Fruit fly (Drosophila melanogaster) whole organism, embryonic: Measurements from ENCODE around the gene CG17264.

Experiments used
- Antp ChIP-seq: fragments of 200-800 bp; sonication (Bioruptor generic); optimal IDR thresholded peaks from 3 replicates; lab custom pipeline; 2016; ENCODE audit warnings: missing biosample characterization, missing genetic modification characterization
- Atf6 ChIP-seq: fragments of 200-800 bp; sonication (Bioruptor generic); IDR thresholded peaks from 2 replicates; pipeline ENCODE4 v1.3.6; 2022; ENCODE audit warnings: missing biosample characterization, missing genetic modification characterization
- C15 ChIP-seq: fragments of 200-800 bp; sonication (Bioruptor generic); IDR thresholded peaks from 3 replicates; pipeline ENCODE4 v1.3.6; 2022; ENCODE audit warnings: missing biosample characterization, missing genetic modification characterization
- CG10462 ChIP-seq: fragments of 200-800 bp; sonication (Bioruptor generic); optimal IDR thresholded peaks from 2 replicates; lab custom pipeline; 2016; ENCODE audit warnings: missing biosample characterization, missing genetic modification characterization
- CG11504 ChIP-seq: fragments of 200-800 bp; sonication (Bioruptor generic); optimal IDR thresholded peaks from 3 replicates; lab custom pipeline; 2019; ENCODE audit warnings: missing biosample characterization, mild to moderate bottlenecking, missing genetic modification characterization, moderate library complexity
- CG11695 ChIP-seq: fragments of 200-800 bp; sonication (Bioruptor generic); IDR thresholded peaks from 3 replicates; pipeline ENCODE4 v1.3.6; 2022; ENCODE audit warnings: missing biosample characterization, missing genetic modification characterization
- CG12769 ChIP-seq: fragments of 200-800 bp; sonication (Bioruptor generic); optimal IDR thresholded peaks from 2 replicates; lab custom pipeline; 2019; ENCODE audit warnings: missing biosample characterization, mild to moderate bottlenecking, missing genetic modification characterization, moderate library complexity
- CG13296 ChIP-seq: fragments of 200-800 bp; sonication (Bioruptor generic); optimal IDR thresholded peaks from 3 replicates; lab custom pipeline; 2018; ENCODE audit warnings: missing biosample characterization, mild to moderate bottlenecking, missing genetic modification characterization
- CG13624 ChIP-seq: fragments of 200-800 bp; sonication (Bioruptor generic); optimal IDR thresholded peaks from 2 replicates; lab custom pipeline; 2016; ENCODE audit warnings: missing biosample characterization, missing genetic modification characterization
- CG16813 ChIP-seq: fragments of 200-800 bp; sonication (Bioruptor generic); IDR thresholded peaks from 3 replicates; pipeline ENCODE4 v1.3.6; 2022; ENCODE audit warnings: missing biosample characterization, missing genetic modification characterization; ENCODE audit not compliant: partially characterized antibody
- CG17359 ChIP-seq: fragments of 200-800 bp; sonication (Bioruptor generic); optimal IDR thresholded peaks from 3 replicates; lab custom pipeline; 2018; ENCODE audit warnings: missing biosample characterization, mild to moderate bottlenecking, missing genetic modification characterization, moderate library complexity
- CG17361 ChIP-seq: fragments of 200-800 bp; sonication (Bioruptor generic); IDR thresholded peaks from 3 replicates; pipeline ENCODE4 v1.3.6; 2022; ENCODE audit warnings: missing biosample characterization, missing genetic modification characterization
- CG32532 ChIP-seq: fragments of 200-800 bp; sonication (Bioruptor generic); IDR thresholded peaks from 2 replicates; pipeline ENCODE4 v1.3.6; 2022; ENCODE audit warnings: missing biosample characterization, missing genetic modification characterization
- CG3726 ChIP-seq: fragments of 200-800 bp; sonication (Bioruptor generic); IDR thresholded peaks from 3 replicates; pipeline ENCODE4, ENCODE4 v1.3.6; 2022; ENCODE audit warnings: missing biosample characterization, missing genetic modification characterization
- CG4328 ChIP-seq: fragments of 200-800 bp; sonication (Bioruptor generic); optimal IDR thresholded peaks from 3 replicates; lab custom pipeline; 2017; ENCODE audit warnings: missing biosample characterization, missing genetic modification reagents, missing genetic modification characterization
- CG6689 ChIP-seq: fragments of 200-800 bp; sonication (Bioruptor generic); IDR thresholded peaks from 2 replicates; pipeline ENCODE4 v1.3.6; 2022; ENCODE audit warnings: missing biosample characterization, missing genetic modification characterization
- CG7928 ChIP-seq: fragments of 200-800 bp; sonication (Bioruptor generic); optimal IDR thresholded peaks from 2 replicates; lab custom pipeline; 2017; ENCODE audit warnings: missing biosample characterization, mild to moderate bottlenecking, missing genetic modification characterization
- CG9609 ChIP-seq: fragments of 200-800 bp; sonication (Bioruptor generic); optimal IDR thresholded peaks from 3 replicates; lab custom pipeline; 2016; ENCODE audit warnings: missing biosample characterization, missing genetic modification characterization
- CG9797 ChIP-seq: fragments of 200-800 bp; sonication (Bioruptor generic); optimal IDR thresholded peaks from 3 replicates; lab custom pipeline; 2018; ENCODE audit warnings: missing biosample characterization, mild to moderate bottlenecking, missing genetic modification characterization
- CG9876 ChIP-seq: fragments of 200-800 bp; sonication (Bioruptor generic); optimal IDR thresholded peaks from 2 replicates; lab custom pipeline; 2016; ENCODE audit warnings: missing biosample characterization, missing genetic modification characterization
- Camta ChIP-seq: fragments of 200-800 bp; sonication (Bioruptor generic); optimal IDR thresholded peaks from 2 replicates; lab custom pipeline; 2016; ENCODE audit warnings: missing biosample characterization, missing genetic modification characterization
- D19A ChIP-seq: fragments of 200-800 bp; optimal IDR thresholded peaks from 3 replicates; lab custom pipeline; 2019; ENCODE audit warnings: missing biosample characterization, mild to moderate bottlenecking, missing genetic modification characterization, moderate library complexity
- Dll ChIP-seq: fragments of 200-800 bp; sonication (Bioruptor generic); IDR thresholded peaks from 4 replicates; pipeline ENCODE4 v1.3.6; 2022; ENCODE audit warnings: missing biosample characterization, missing genetic modification characterization; ENCODE audit not compliant: partially characterized antibody
- Doc3 ChIP-seq: fragments of 200-800 bp; sonication (Bioruptor generic); IDR thresholded peaks from 3 replicates; pipeline ENCODE4 v1.3.6; 2022; ENCODE audit warnings: missing biosample characterization, missing genetic modification characterization; ENCODE audit not compliant: partially characterized antibody
- Dref ChIP-seq: fragments of 200-800 bp; sonication (Bioruptor generic); IDR thresholded peaks from 2 replicates; pipeline ENCODE4 v1.3.6; 2022; ENCODE audit warnings: missing biosample characterization, missing genetic modification characterization
- HLH4C ChIP-seq: fragments of 200-800 bp; sonication (Bioruptor generic); IDR thresholded peaks from 3 replicates; pipeline ENCODE4 v1.3.6; 2022; ENCODE audit warnings: missing biosample characterization, missing genetic modification characterization; ENCODE audit not compliant: partially characterized antibody
- HmgZ ChIP-seq: fragments of 200-800 bp; sonication (Bioruptor generic); optimal IDR thresholded peaks from 2 replicates; lab custom pipeline; 2018; ENCODE audit warnings: missing biosample characterization, mild to moderate bottlenecking, missing genetic modification characterization
- Hr39 ChIP-seq: fragments of >200 bp; optimal IDR thresholded peaks from 2 replicates; lab custom pipeline; 2017
- Hr78 ChIP-seq, 2 experiments: fragments of 200-800 bp in 1 of 2; fragments of >200 bp in 1 of 2; sonication (Bioruptor generic) in 1 of 2; optimal IDR thresholded peaks; 2 replicates each; lab custom pipeline; 2017 to 2019; ENCODE audit warnings: missing biosample characterization in 2 of 2, missing genetic modification characterization in 2 of 2, mild to moderate bottlenecking in 1 of 2, moderate library complexity in 1 of 2
- Med ChIP-seq: fragments of 200-800 bp; sonication (Bioruptor generic); peaks from one replicate; lab custom pipeline; 2016; ENCODE audit warnings: missing biosample characterization, missing genetic modification characterization, mild to moderate bottlenecking, inconsistent platforms, moderate library complexity
- Oli ChIP-seq: fragments of 200-800 bp; sonication (Bioruptor generic); optimal IDR thresholded peaks from 2 replicates; lab custom pipeline; 2018; ENCODE audit warnings: missing biosample characterization, mild to moderate bottlenecking, missing genetic modification characterization, moderate library complexity
- Ptx1 ChIP-seq: fragments of 200-800 bp; sonication (Bioruptor generic); IDR thresholded peaks from 2 replicates; pipeline ENCODE4 v1.3.6; 2022; ENCODE audit warnings: missing biosample characterization, missing genetic modification characterization
- Six4 ChIP-seq: fragments of 200-800 bp; sonication (Bioruptor generic); optimal IDR thresholded peaks from 2 replicates; lab custom pipeline; 2016; ENCODE audit warnings: missing biosample characterization, missing genetic modification characterization
- YL-1 ChIP-seq: fragments of 200-800 bp; sonication (Bioruptor generic); optimal IDR thresholded peaks from 3 replicates; lab custom pipeline; 2017; ENCODE audit warnings: missing biosample characterization, mild to moderate bottlenecking, missing genetic modification characterization
- ato ChIP-seq: fragments of 200-800 bp; sonication (Bioruptor generic); IDR thresholded peaks from 2 replicates; pipeline ENCODE4 v1.3.6; 2022; ENCODE audit warnings: missing biosample characterization, missing genetic modification characterization; ENCODE audit not compliant: partially characterized antibody
- bigmax ChIP-seq: fragments of 200-800 bp; sonication (Bioruptor generic); optimal IDR thresholded peaks from 2 replicates; lab custom pipeline; 2018; ENCODE audit warnings: missing biosample characterization, mild to moderate bottlenecking, missing genetic modification characterization
- ftz-f1 ChIP-seq: fragments of 200-800 bp; sonication (Bioruptor generic); optimal IDR thresholded peaks from 2 replicates; lab custom pipeline; 2016; ENCODE audit warnings: missing biosample characterization, missing genetic modification characterization
- gsb-n ChIP-seq: fragments of 200-800 bp; sonication (Bioruptor generic); optimal IDR thresholded peaks from 3 replicates; lab custom pipeline; 2018; ENCODE audit warnings: missing biosample characterization, mild to moderate bottlenecking, missing genetic modification characterization
- hbn ChIP-seq: fragments of 200-800 bp; sonication (Bioruptor generic); IDR thresholded peaks from 2 replicates; pipeline ENCODE4 v1.3.6; 2022; ENCODE audit warnings: missing biosample characterization, missing genetic modification characterization; ENCODE audit not compliant: partially characterized antibody
- lilli ChIP-seq: fragments of 200-800 bp; sonication (Bioruptor generic); optimal IDR thresholded peaks from 3 replicates; lab custom pipeline; 2016; ENCODE audit warnings: missing biosample characterization, missing genetic modification characterization
- nau ChIP-seq: fragments of 200-800 bp; sonication (Bioruptor generic); optimal IDR thresholded peaks from 3 replicates; lab custom pipeline; 2017; ENCODE audit warnings: missing biosample characterization, mild to moderate bottlenecking, missing genetic modification characterization, missing genetic modification reagents
- odd ChIP-seq: fragments of 200-800 bp; sonication (Bioruptor generic); optimal IDR thresholded peaks from 2 replicates; lab custom pipeline; 2017; ENCODE audit warnings: missing biosample characterization, mild to moderate bottlenecking, missing genetic modification characterization
- pum ChIP-seq: fragments of 200-800 bp; sonication (Bioruptor generic); optimal IDR thresholded peaks from 2 replicates; lab custom pipeline; 2016; ENCODE audit warnings: missing biosample characterization, missing genetic modification characterization
- repo ChIP-seq: fragments of 200-800 bp; sonication (Bioruptor generic); optimal IDR thresholded peaks from 2 replicates; lab custom pipeline; 2016; ENCODE audit warnings: missing biosample characterization, missing genetic modification characterization
- row ChIP-seq: fragments of 200-800 bp; sonication (Bioruptor generic); IDR thresholded peaks from 3 replicates; pipeline ENCODE4 v1.3.6; 2022; ENCODE audit warnings: missing biosample characterization, missing genetic modification characterization
- schlank ChIP-seq: fragments of 200-800 bp; sonication (Bioruptor generic); optimal IDR thresholded peaks from 2 replicates; lab custom pipeline; 2018; ENCODE audit warnings: missing biosample characterization, mild to moderate bottlenecking, missing genetic modification characterization
- slp2 ChIP-seq: fragments of 200-800 bp; sonication (Bioruptor generic); optimal IDR thresholded peaks from 2 replicates; lab custom pipeline; 2016; ENCODE audit warnings: missing biosample characterization, missing genetic modification characterization
- stwl ChIP-seq: fragments of 200-800 bp; sonication (Bioruptor generic); optimal IDR thresholded peaks from 3 replicates; lab custom pipeline; 2018; ENCODE audit warnings: missing biosample characterization, mild to moderate bottlenecking, missing genetic modification characterization, moderate library complexity
- tap ChIP-seq: fragments of 200-800 bp; optimal IDR thresholded peaks from 3 replicates; lab custom pipeline; 2019; ENCODE audit warnings: missing biosample characterization, mild to moderate bottlenecking, missing genetic modification characterization, moderate library complexity
- tup ChIP-seq: fragments of 200-800 bp; sonication (Bioruptor generic); optimal IDR thresholded peaks from 2 replicates; lab custom pipeline; 2016; ENCODE audit warnings: missing biosample characterization, mild to moderate bottlenecking, missing genetic modification characterization, moderate library complexity
- vfl ChIP-seq: fragments of 200-800 bp; sonication (Bioruptor generic); optimal IDR thresholded peaks from 2 replicates; lab custom pipeline; 2016; ENCODE audit warnings: missing biosample characterization, missing genetic modification characterization

Gene CG17264

dm6 chr2L:3037153-3037579, 18.9 kb downstream of the CG17264 start, which contains the start of the genes CG17260 and SerRS (continued):
- peak; percentile 92 for TF ChIP-seq YL-1 (GFP tag; lab: Kevin White, UChicago)
- TF ChIP-seq Dref (GFP tag; lab: Robert Waterston, UW), result peak; percentile 25; the same call in 1 of the 2 replicates
- peak; percentile 79; the same call in 2 of the 3 replicates for TF ChIP-seq C15 (GFP tag; lab: Robert Waterston, UW)
- TF ChIP-seq row (GFP tag; lab: Robert Waterston, UW), result peak; percentile 98
- TF ChIP-seq Hr78 (GFP tag; optimal IDR thresholded peaks at IDR 0.05; lab: Kevin White, UChicago), result no peak
- TF ChIP-seq schlank, result peak; percentile 80
- TF ChIP-seq CG16813 (GFP tag; lab: Robert Waterston, UW), result peak; percentile 61
- peak; percentile 81 for TF ChIP-seq CG4328 (GFP tag; lab: Kevin White, UChicago)
- TF ChIP-seq pum (GFP tag; lab: Kevin White, UChicago), result peak; percentile 97
- no peak for TF ChIP-seq odd (GFP tag; lab: Kevin White, UChicago)
- TF ChIP-seq Six4, result peak; percentile 88
- TF ChIP-seq repo (GFP tag; lab: Kevin White, UChicago), result peak; percentile 68
- TF ChIP-seq ato (GFP tag; lab: Robert Waterston, UW), result no peak
- TF ChIP-seq CG13624 (GFP tag; lab: Kevin White, UChicago), result peak; percentile 95
- TF ChIP-seq vfl (GFP tag; lab: Kevin White, UChicago), result peak; percentile 92
- no peak for TF ChIP-seq HLH4C
- TF ChIP-seq CG6689 (GFP tag; lab: Robert Waterston, UW), result peak; percentile 94
- TF ChIP-seq CG9609 (GFP tag; lab: Kevin White, UChicago), result peak; percentile 85
- peak; percentile 78; the same call in 2 of the 3 replicates for TF ChIP-seq CG3726 (GFP tag; lab: Robert Waterston, UW)
- peak; percentile 77 for TF ChIP-seq Camta (GFP tag; lab: Kevin White, UChicago)
- peak; percentile 80 for TF ChIP-seq CG9876 (GFP tag; lab: Kevin White, UChicago)
- TF ChIP-seq nau, result no peak
- peak; percentile 50 for TF ChIP-seq hbn (GFP tag; lab: Robert Waterston, UW)
- TF ChIP-seq HmgZ (tag; lab: Kevin White, UChicago), result peak; percentile 94
- peak; percentile 80 for TF ChIP-seq CG11695 (GFP tag; lab: Robert Waterston, UW)
- TF ChIP-seq Antp (GFP tag; lab: Kevin White, UChicago), result peak; percentile 94
- peak; percentile 97 for TF ChIP-seq lilli (GFP tag; lab: Kevin White, UChicago)
- TF ChIP-seq Dll (GFP tag; lab: Robert Waterston, UW), result peak; percentile 69
- peak; percentile 98 for TF ChIP-seq Med (GFP tag; lab: Kevin White, UChicago)
- peak; percentile 91 for TF ChIP-seq Atf6 (GFP tag; lab: Robert Waterston, UW)
- peak; percentile 66 for TF ChIP-seq ftz-f1
- peak; percentile 91 for TF ChIP-seq tup (GFP tag; lab: Kevin White, UChicago)
- TF ChIP-seq CG7928 (GFP tag; lab: Kevin White, UChicago), result peak; percentile 66
- TF ChIP-seq bigmax, result no peak
- no peak for TF ChIP-seq D19A
- TF ChIP-seq CG9797, result peak; percentile 17
- peak; percentile 85 for TF ChIP-seq CG10462
- TF ChIP-seq CG13296, result peak; percentile 90
- no peak for TF ChIP-seq tap (tag; lab: Kevin White, UChicago)
- TF ChIP-seq CG32532 (GFP tag; lab: Robert Waterston, UW), result peak; percentile 94
- peak; percentile 96 for TF ChIP-seq CG17361
- peak; percentile 91 for TF ChIP-seq slp2 (GFP tag; lab: Kevin White, UChicago)
- TF ChIP-seq CG12769 (tag; lab: Kevin White, UChicago), result no peak
- TF ChIP-seq Oli (tag; lab: Kevin White, UChicago), result peak; percentile 90
- peak; percentile 73 for TF ChIP-seq stwl (tag; lab: Kevin White, UChicago)
- TF ChIP-seq Hr39, result no peak
- TF ChIP-seq Doc3, result no peak
- peak; percentile 97 for TF ChIP-seq Ptx1 (GFP tag; lab: Robert Waterston, UW)
- no peak for TF ChIP-seq CG11504
- TF ChIP-seq CG17359 (tag; lab: Kevin White, UChicago), result peak; percentile 90
- no peak for TF ChIP-seq gsb-n (tag; lab: Kevin White, UChicago)
